Worm (Caenorhabditis elegans) whole organism, L1 larva: ENCODE data around the gene srx-134.

Experiments
- F16B12.6 ChIP-seq: fragments of 150-350 bp; optimal IDR thresholded peaks from 2 replicates; lab custom pipeline; 2014; ENCODE audit warnings: missing biosample characterization, missing genetic modification characterization
- blmp-1 ChIP-seq: fragments of 150-350 bp; optimal IDR thresholded peaks from 2 replicates; lab custom pipeline; 2014; ENCODE audit warnings: missing biosample characterization, missing genetic modification characterization
- ceh-63 ChIP-seq: fragments of 200-800 bp; sonication (Bioruptor generic); optimal IDR thresholded peaks from 2 replicates; lab custom pipeline; 2018; ENCODE audit warnings: mild to moderate bottlenecking, missing genetic modification characterization, missing compliant biosample characterization
- ceh-8 ChIP-seq: fragments of 200-800 bp; sonication (Bioruptor generic); optimal IDR thresholded peaks from 2 replicates; lab custom pipeline; 2018; ENCODE audit warnings: mild to moderate bottlenecking, missing genetic modification characterization, moderate library complexity, missing compliant biosample characterization
- dsc-1 ChIP-seq: sonication (generic microtip); optimal IDR thresholded peaks from 2 replicates; lab custom pipeline; 2016; ENCODE audit warnings: mild to moderate bottlenecking, missing genetic modification characterization, missing compliant biosample characterization
- efl-1 ChIP-seq, 4 experiments: fragments of 150-350 bp; optimal IDR thresholded peaks in 3 of 4; peaks in 1 of 4; 1 replicate in 1 of 4; 2 replicates in 3 of 4; lab custom pipeline; 2014; ENCODE audit warnings: missing biosample characterization in 2 of 4, missing genetic modification characterization in 2 of 4, missing genetic modification reagents in 2 of 4
- elt-2 ChIP-seq: sonication (generic microtip); optimal IDR thresholded peaks from 2 replicates; lab custom pipeline; 2016; ENCODE audit warnings: missing genetic modification characterization, mild to moderate bottlenecking, inconsistent platforms, missing compliant biosample characterization, missing genetic modification reagents
- elt-3 ChIP-seq, 6 experiments: fragments of 150-350 bp in 1 of 6; sonication (generic microtip); optimal IDR thresholded peaks; 2 replicates each; lab custom pipeline; 2017 to 2018; ENCODE audit warnings: missing biosample characterization in 6 of 6, missing genetic modification characterization in 6 of 6, inconsistent platforms in 1 of 6
- ets-5 ChIP-seq: fragments of 200-800 bp; sonication (Bioruptor generic); IDR thresholded peaks from 2 replicates; pipeline ENCODE4 v1.3.6; 2022; ENCODE audit warnings: missing genetic modification characterization, missing compliant biosample characterization
- hpl-2 ChIP-seq: fragments of 150-350 bp; optimal IDR thresholded peaks from 2 replicates; lab custom pipeline; 2014; ENCODE audit warnings: missing biosample characterization, missing genetic modification reagents, missing genetic modification characterization
- isw-1 ChIP-seq: fragments of 200-800 bp; sonication (Bioruptor generic); IDR thresholded peaks from 2 replicates; pipeline ENCODE4 v1.3.6; 2022; ENCODE audit warnings: missing genetic modification characterization, missing compliant biosample characterization
- lin-14 ChIP-seq: fragments of 200-800 bp; sonication (Bioruptor generic); optimal IDR thresholded peaks from 2 replicates; lab custom pipeline; 2018; ENCODE audit warnings: mild to moderate bottlenecking, missing genetic modification characterization, moderate library complexity, missing compliant biosample characterization
- lir-3 ChIP-seq: sonication (generic microtip); optimal IDR thresholded peaks from 2 replicates; lab custom pipeline; 2016; ENCODE audit warnings: mild to moderate bottlenecking, missing genetic modification characterization, moderate library complexity, missing compliant biosample characterization; ENCODE audit not compliant: poor library complexity
- lsy-2 ChIP-seq, 2 experiments: fragments of 150-350 bp; optimal IDR thresholded peaks; 2 replicates each; lab custom pipeline; 2014; ENCODE audit warnings: missing biosample characterization in 2 of 2, missing genetic modification characterization in 2 of 2
- mab-9 ChIP-seq: fragments of 200-800 bp; sonication (Bioruptor generic); IDR thresholded peaks from 2 replicates; pipeline ENCODE4 v1.3.6; 2022; ENCODE audit warnings: missing genetic modification reagents, missing genetic modification characterization, missing compliant biosample characterization
- mef-2 ChIP-seq: fragments of 150-350 bp; optimal IDR thresholded peaks from 2 replicates; lab custom pipeline; 2014; ENCODE audit warnings: missing biosample characterization, missing genetic modification characterization
- nhr-19 ChIP-seq: fragments of 200-800 bp; sonication (Bioruptor generic); conservative IDR thresholded peaks from 2 replicates; pipeline ENCODE4 v1.3.6; 2022; ENCODE audit warnings: missing genetic modification characterization, missing compliant biosample characterization
- nhr-71 ChIP-seq: sonication (generic microtip); optimal IDR thresholded peaks from 2 replicates; lab custom pipeline; 2016; ENCODE audit warnings: mild to moderate bottlenecking, missing genetic modification characterization, moderate library complexity, missing compliant biosample characterization
- nhr-77 ChIP-seq: fragments of 150-350 bp; optimal IDR thresholded peaks from 2 replicates; lab custom pipeline; 2014; ENCODE audit warnings: missing biosample characterization, missing genetic modification characterization
- nhr-84 ChIP-seq: sonication (generic microtip); optimal IDR thresholded peaks from 2 replicates; lab custom pipeline; 2017; ENCODE audit warnings: missing biosample characterization, missing genetic modification characterization
- nhr-85 ChIP-seq: sonication (generic microtip); peaks from one replicate; lab custom pipeline; 2016; ENCODE audit warnings: missing genetic modification characterization, inconsistent platforms, missing compliant biosample characterization
- nhr-90 ChIP-seq: sonication (generic microtip); optimal IDR thresholded peaks from 2 replicates; lab custom pipeline; 2016; ENCODE audit warnings: mild to moderate bottlenecking, missing genetic modification characterization, missing compliant biosample characterization; ENCODE audit not compliant: poor library complexity
- rnt-1 ChIP-seq: sonication (generic microtip); optimal IDR thresholded peaks from 2 replicates; lab custom pipeline; 2016; ENCODE audit warnings: mild to moderate bottlenecking, missing genetic modification characterization, moderate library complexity, missing compliant biosample characterization
- snu-23 ChIP-seq: sonication (generic microtip); optimal IDR thresholded peaks from 2 replicates; lab custom pipeline; 2016; ENCODE audit warnings: missing genetic modification characterization, missing compliant biosample characterization
- sptf-1 ChIP-seq: fragments of 150-350 bp; optimal IDR thresholded peaks from 2 replicates; lab custom pipeline; 2014; ENCODE audit warnings: missing biosample characterization, missing genetic modification characterization
- sup-37 ChIP-seq: fragments of 200-800 bp; sonication (Bioruptor generic); optimal IDR thresholded peaks from 2 replicates; lab custom pipeline; 2018; ENCODE audit warnings: mild to moderate bottlenecking, missing genetic modification characterization, missing compliant biosample characterization
- zag-1 ChIP-seq: fragments of 150-350 bp; optimal IDR thresholded peaks from 2 replicates; lab custom pipeline; 2014; ENCODE audit warnings: missing biosample characterization, missing genetic modification characterization
- zip-4 ChIP-seq: fragments of 200-800 bp; sonication (Bioruptor generic); optimal IDR thresholded peaks from 2 replicates; lab custom pipeline; 2018; ENCODE audit warnings: mild to moderate bottlenecking, missing genetic modification characterization, moderate library complexity, missing compliant biosample characterization
- ztf-4 ChIP-seq: fragments of 150-350 bp; optimal IDR thresholded peaks from 2 replicates; lab custom pipeline; 2014; ENCODE audit warnings: missing biosample characterization, missing genetic modification characterization

Gene srx-134

ce11 chrV:13808462-13808867 is 47.8 kb downstream of the srx-134 start (continued):
- no peak for TF ChIP-seq F16B12.6 (tag; lab: Kevin White, UChicago)
- TF ChIP-seq nhr-77, result peak; percentile 47
- TF ChIP-seq lin-14 (GFP tag; lab: Kevin White, UChicago), result peak; percentile 93
- no peak for TF ChIP-seq mab-9 (GFP tag; lab: Robert Waterston, UW)
- TF ChIP-seq sptf-1 (tag; lab: Kevin White, UChicago), result no peak

DNA sequence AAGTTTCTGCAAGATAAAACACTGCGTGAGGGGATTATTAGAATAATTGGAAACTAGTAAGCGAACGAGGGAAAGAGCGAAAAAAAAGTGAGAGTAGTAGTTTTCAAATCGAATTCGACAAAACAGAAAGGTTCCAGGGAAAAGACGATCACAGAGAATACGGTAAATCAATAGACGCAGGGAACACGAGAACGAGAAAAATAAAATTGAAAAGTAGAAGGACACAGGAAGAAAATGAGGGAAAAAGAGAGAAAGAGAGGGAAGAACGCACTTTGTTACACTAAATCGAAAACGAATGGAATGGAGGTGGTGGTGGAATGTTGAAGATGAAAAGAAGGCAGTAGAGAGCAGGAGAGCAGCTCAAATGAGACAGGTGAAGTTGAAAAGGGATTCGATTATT is 49.0 kb downstream of the srx-134 start, which contains the start of gene swan-1:
swan-1 (minus strand) TSS at position 6 of the 400 bp plus-strand sequence.
- TF ChIP-seq mef-2 (tag; lab: Kevin White, UChicago) (no peak), zip-4 (GFP tag; lab: Kevin White, UChicago) (no peak), lin-14 (GFP tag; lab: Kevin White, UChicago) (peak; percentile 84), nhr-90 (tag; lab: Kevin White, UChicago) (no peak), rnt-1 (tag; lab: Kevin White, UChicago) (peak; percentile 26), nhr-84 (tag; lab: Kevin White, UChicago) (no peak), nhr-85 (tag; lab: Kevin White, UChicago) (peak; percentile 55), nhr-77 (no peak), ceh-8 (GFP tag; lab: Kevin White, UChicago) (no peak), efl-1 (optimal IDR thresholded peaks at IDR 0.05; lab: Kevin White, UChicago) (peak in 1 of 2 experiments; percentile 18), efl-1 (GFP tag; optimal IDR thresholded peaks at IDR 0.05 in 1 of 2; lab: Kevin White, UChicago) (peak in 1 of 2 experiments; percentile 86), sup-37 (GFP tag; lab: Kevin White, UChicago) (no peak), nhr-71 (tag; lab: Kevin White, UChicago) (peak; percentile 10), hpl-2 (no peak), zag-1 (tag; lab: Kevin White, UChicago) (no peak), ets-5 (no peak), lir-3 (tag; lab: Kevin White, UChicago) (no peak), ceh-63 (GFP tag; lab: Kevin White, UChicago) (no peak), isw-1 (GFP tag; lab: Robert Waterston, UW) (no peak), blmp-1 (tag; lab: Kevin White, UChicago) (peak; percentile 69), snu-23 (GFP tag; lab: Kevin White, UChicago) (no peak), nhr-19 (peak; percentile 14; the same call in 1 of the 2 replicates), lsy-2 (tag; optimal IDR thresholded peaks at IDR 0.05; lab: Kevin White, UChicago) (peak in 1 of 2 experiments; percentile 14), dsc-1 (tag; lab: Kevin White, UChicago) (peak; percentile 13), elt-2 (tag; lab: Kevin White, UChicago) (no peak), ztf-4 (tag; lab: Kevin White, UChicago) (no peak), elt-3 (tag; optimal IDR thresholded peaks at IDR 0.05; lab: Kevin White, UChicago) (no peak)
